Fruit fly (Drosophila melanogaster) whole organism: ENCODE data around the gene Hakai.

Experiments
- EcR ChIP-seq, 2 experiments: fragments of >200 bp; optimal IDR thresholded peaks; 2 replicates each; lab custom pipeline; 2017; ENCODE audit warnings: missing biosample characterization in 2 of 2, missing genetic modification characterization in 2 of 2, missing genetic modification reagents in 2 of 2
- psq ChIP-seq: fragments of >200 bp; optimal IDR thresholded peaks from 2 replicates; lab custom pipeline; 2017

DNA sequence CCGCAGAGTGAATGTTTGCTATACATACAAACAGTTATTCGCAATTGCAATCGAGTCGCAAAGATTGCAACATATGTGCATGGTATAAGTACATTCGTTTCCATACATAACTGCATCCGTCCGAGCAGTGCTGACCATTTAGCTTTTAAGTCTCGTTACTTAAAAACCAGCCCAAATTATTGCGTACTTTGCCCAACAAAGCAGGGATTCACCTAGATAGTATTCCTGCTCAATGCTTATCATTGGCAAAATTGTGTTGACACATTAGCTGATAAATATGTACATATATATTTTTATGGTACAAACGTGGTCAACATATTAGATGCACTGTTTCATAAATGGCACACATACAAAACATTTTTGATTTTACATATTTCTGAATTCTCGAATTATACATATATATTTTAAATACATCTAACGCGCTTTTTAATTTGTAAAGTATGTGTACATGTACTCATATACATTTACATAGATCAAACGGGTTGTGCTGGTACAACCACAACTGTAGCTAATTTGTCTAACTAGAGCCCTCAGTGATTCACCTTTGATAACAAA is 39.2 kb downstream of the Hakai start:
- TF ChIP-seq psq, result no peak
- no peak for TF ChIP-seq EcR (GFP tag; optimal IDR thresholded peaks at IDR 0.05; lab: Kevin White, UChicago)
